Fruit fly (Drosophila melanogaster): ENCODE data around the gene pbl.

dm6 chr3L:7934857-7935256 lies 23.1 kb upstream of the pbl start:
- TF ChIP-seq CG8478 (optimal IDR thresholded peaks at IDR 0.05) = no peak
- no peak for TF ChIP-seq CTCF (optimal IDR thresholded peaks at IDR 0.05)

All from S2 (cell line).